Worm (Caenorhabditis elegans): ENCODE results near the gene F01F1.3.

- no peak for TF ChIP-seq lin-39 (tag; optimal IDR thresholded peaks at IDR 0.05)
- TF ChIP-seq elt-3 (tag; optimal IDR thresholded peaks at IDR 0.05), result no peak
- TF ChIP-seq lsy-12 (tag; optimal IDR thresholded peaks at IDR 0.05), result no peak
- no peak for TF ChIP-seq aly-2 (tag; optimal IDR thresholded peaks at IDR 0.05)
- TF ChIP-seq ztf-4 (tag; optimal IDR thresholded peaks at IDR 0.05), result no peak
- TF ChIP-seq nfya-1 (tag; optimal IDR thresholded peaks at IDR 0.05; ENCODE audit: insufficient read depth), result no peak
- no peak for TF ChIP-seq mml-1 (tag; optimal IDR thresholded peaks at IDR 0.05)
- TF ChIP-seq daf-12 (tag; optimal IDR thresholded peaks at IDR 0.05), result no peak
- no peak for TF ChIP-seq snpc-4 (tag; optimal IDR thresholded peaks at IDR 0.05)
- no peak for TF ChIP-seq pqm-1 (tag; optimal IDR thresholded peaks at IDR 0.05)
These were observed 50.5 kb downstream of the F01F1.3 start for ce11 chrIII:5922236-5922635.

Data from whole organism, L3 larva.